Worm (Caenorhabditis elegans) whole organism, young adult: ENCODE data around the gene zyg-9.

Source experiments
- B0035.1 ChIP-seq: sonication (generic microtip); optimal IDR thresholded peaks from 2 replicates; lab custom pipeline; 2016; ENCODE audit warnings: missing genetic modification characterization, mild to moderate bottlenecking, missing compliant biosample characterization, missing genotype, missing genetic modification reagents
- D2030.7 ChIP-seq: fragments of 200-800 bp; sonication (Bioruptor generic); IDR thresholded peaks from 2 replicates; pipeline ENCODE4 v1.3.6; 2022; ENCODE audit warnings: missing genetic modification reagents, missing genetic modification characterization, missing compliant biosample characterization
- F23B12.7 ChIP-seq: sonication (generic microtip); optimal IDR thresholded peaks from 2 replicates; lab custom pipeline; 2017; ENCODE audit warnings: missing genetic modification characterization, mild to moderate bottlenecking, missing compliant biosample characterization, antibody characterized with exemption, moderate library complexity; ENCODE audit not compliant: insufficient read depth
- F33H1.4 ChIP-seq: fragments of 200-800 bp; sonication (Bioruptor generic); IDR thresholded peaks from 2 replicates; pipeline ENCODE4 v1.3.6; 2022; ENCODE audit warnings: missing genetic modification reagents, missing genetic modification characterization, missing compliant biosample characterization
- F39B2.1 ChIP-seq: fragments of 200-800 bp; sonication (Bioruptor generic); IDR thresholded peaks from 2 replicates; pipeline ENCODE4 v1.3.6; 2022; ENCODE audit warnings: missing genetic modification reagents, missing genetic modification characterization, missing compliant biosample characterization
- F57A8.1 ChIP-seq: fragments of 200-800 bp; sonication (Bioruptor generic); optimal IDR thresholded peaks from 2 replicates; lab custom pipeline; 2018; ENCODE audit warnings: mild to moderate bottlenecking, missing genetic modification characterization, moderate library complexity, missing compliant biosample characterization
- Y56A3A.18 ChIP-seq: fragments of 200-800 bp; sonication (Bioruptor generic); IDR thresholded peaks from 2 replicates; pipeline ENCODE4 v1.3.6; 2022; ENCODE audit warnings: missing genetic modification reagents, missing genetic modification characterization, missing compliant biosample characterization
- Y95B8A.8 ChIP-seq: fragments of 200-800 bp; sonication (Bioruptor generic); IDR thresholded peaks from 2 replicates; pipeline ENCODE4 v1.3.6; 2022; ENCODE audit warnings: missing genetic modification reagents, missing genetic modification characterization, missing compliant biosample characterization
- cebp-1 ChIP-seq, 2 experiments: fragments of 200-800 bp in 1 of 2; sonication (Bioruptor generic) in 1 of 2; sonication (generic microtip) in 1 of 2; IDR thresholded peaks in 1 of 2; optimal IDR thresholded peaks in 1 of 2; 2 replicates each; pipeline versions ENCODE4 v1.3.6 to Lab custom; 2017 to 2022; ENCODE audit warnings: missing compliant biosample characterization in 2 of 2, missing genetic modification characterization in 2 of 2, mild to moderate bottlenecking in 1 of 2, missing genetic modification reagents in 1 of 2, moderate library complexity in 1 of 2
- cebp-2 ChIP-seq: fragments of 200-800 bp; sonication (Bioruptor generic); IDR thresholded peaks from 2 replicates; pipeline ENCODE4 v1.3.6; 2022; ENCODE audit warnings: missing genetic modification characterization, missing compliant biosample characterization
- ceh-100 ChIP-seq: fragments of 200-800 bp; sonication (Bioruptor generic); IDR thresholded peaks from 2 replicates; pipeline ENCODE4 v1.3.6; 2022; ENCODE audit warnings: missing genetic modification reagents, missing genetic modification characterization, missing compliant biosample characterization
- ceh-27 ChIP-seq: fragments of 200-800 bp; sonication (Bioruptor generic); optimal IDR thresholded peaks from 2 replicates; lab custom pipeline; 2018; ENCODE audit warnings: mild to moderate bottlenecking, missing genetic modification characterization, moderate library complexity, missing compliant biosample characterization
- ceh-91 ChIP-seq: fragments of 200-800 bp; sonication (Bioruptor generic); IDR thresholded peaks from 2 replicates; pipeline ENCODE4 v1.3.6; 2022; ENCODE audit warnings: missing genetic modification reagents, missing genetic modification characterization, missing compliant biosample characterization
- die-1 ChIP-seq: sonication (generic microtip); optimal IDR thresholded peaks from 2 replicates; lab custom pipeline; 2016; ENCODE audit warnings: missing genotype, mild to moderate bottlenecking, missing genetic modification characterization, missing compliant biosample characterization
- dox-1 ChIP-seq: fragments of 200-800 bp; sonication (Bioruptor generic); IDR thresholded peaks from 2 replicates; pipeline ENCODE4 v1.3.6; 2022; ENCODE audit warnings: missing genetic modification reagents, missing genetic modification characterization, missing compliant biosample characterization
- dpff-1 ChIP-seq: sonication (generic microtip); optimal IDR thresholded peaks from 2 replicates; lab custom pipeline; 2017; ENCODE audit warnings: mild to moderate bottlenecking, missing genetic modification characterization, missing compliant biosample characterization
- dpl-1 ChIP-seq: fragments of 150-350 bp; optimal IDR thresholded peaks from 2 replicates; lab custom pipeline; 2014; ENCODE audit warnings: missing biosample characterization, missing genetic modification reagents, missing genetic modification characterization
- efl-1 ChIP-seq: fragments of 150-350 bp; optimal IDR thresholded peaks from 2 replicates; lab custom pipeline; 2014; ENCODE audit warnings: missing biosample characterization, missing genetic modification reagents, missing genetic modification characterization
- egl-18 ChIP-seq: fragments of 200-800 bp; sonication (Bioruptor generic); IDR thresholded peaks from 2 replicates; pipeline ENCODE4 v1.3.6; 2022; ENCODE audit warnings: missing genetic modification reagents, missing genetic modification characterization, missing compliant biosample characterization
- ets-4 ChIP-seq: fragments of 200-800 bp; sonication (Bioruptor generic); optimal IDR thresholded peaks from 2 replicates; lab custom pipeline; 2018; ENCODE audit warnings: mild to moderate bottlenecking, missing genetic modification characterization, missing compliant biosample characterization
- him-1 ChIP-seq: sonication (generic microtip); optimal IDR thresholded peaks from 2 replicates; lab custom pipeline; 2016; ENCODE audit warnings: missing genotype, missing genetic modification reagents, missing genetic modification characterization, missing compliant biosample characterization
- hlh-12 ChIP-seq: sonication (generic microtip); optimal IDR thresholded peaks from 2 replicates; lab custom pipeline; 2016; ENCODE audit warnings: missing genetic modification characterization, missing compliant biosample characterization
- hmg-1.2 ChIP-seq: fragments of 200-800 bp; sonication (Bioruptor generic); IDR thresholded peaks from 2 replicates; pipeline ENCODE4 v1.3.6; 2022; ENCODE audit warnings: missing genetic modification reagents, missing genetic modification characterization, missing compliant biosample characterization
- hsf-1 ChIP-seq: fragments of 200-800 bp; sonication (Bioruptor generic); IDR thresholded peaks from 2 replicates; pipeline ENCODE4 v1.3.6; 2022; ENCODE audit warnings: missing genetic modification reagents, missing genetic modification characterization, missing compliant biosample characterization
- let-607 ChIP-seq, 2 experiments: fragments of 200-800 bp in 1 of 2; sonication (Bioruptor generic) in 1 of 2; sonication (generic microtip) in 1 of 2; optimal IDR thresholded peaks; 2 replicates each; lab custom pipeline; 2016 to 2018; ENCODE audit warnings: mild to moderate bottlenecking in 2 of 2, missing compliant biosample characterization in 2 of 2, missing genetic modification characterization in 2 of 2, moderate library complexity in 2 of 2, missing genotype in 1 of 2
- lin-40 ChIP-seq: sonication (generic microtip); optimal IDR thresholded peaks from 2 replicates; lab custom pipeline; 2016; ENCODE audit warnings: missing genetic modification characterization, mild to moderate bottlenecking, missing compliant biosample characterization, missing genotype, missing genetic modification reagents
- lir-1 ChIP-seq: fragments of 200-800 bp; sonication (Bioruptor generic); conservative IDR thresholded peaks from 2 replicates; pipeline ENCODE4 v1.3.6; 2022; ENCODE audit warnings: missing genetic modification reagents, missing genetic modification characterization, missing compliant biosample characterization
- lsl-1 ChIP-seq: fragments of 200-800 bp; sonication (Bioruptor generic); optimal IDR thresholded peaks from 2 replicates; lab custom pipeline; 2018; ENCODE audit warnings: mild to moderate bottlenecking, missing genetic modification characterization, moderate library complexity, missing compliant biosample characterization
- madf-10 ChIP-seq: sonication (generic microtip); optimal IDR thresholded peaks from 2 replicates; lab custom pipeline; 2016; ENCODE audit warnings: mild to moderate bottlenecking, missing genetic modification characterization, missing compliant biosample characterization
- madf-6 ChIP-seq: fragments of 200-800 bp; sonication (Bioruptor generic); IDR thresholded peaks from 2 replicates; pipeline ENCODE4 v1.3.6; 2022; ENCODE audit warnings: missing genetic modification reagents, missing genetic modification characterization, missing compliant biosample characterization
- mcd-1 ChIP-seq: fragments of 200-800 bp; sonication (Bioruptor generic); IDR thresholded peaks from 2 replicates; pipeline ENCODE4 v1.3.6; 2022; ENCODE audit warnings: missing genetic modification reagents, missing genetic modification characterization, missing compliant biosample characterization
- mes-4 ChIP-seq: sonication (generic microtip); optimal IDR thresholded peaks from 2 replicates; lab custom pipeline; 2016; ENCODE audit warnings: missing genotype, missing genetic modification characterization, missing compliant biosample characterization
- nfyb-1 ChIP-seq: fragments of 200-800 bp; sonication (Bioruptor generic); IDR thresholded peaks from 2 replicates; pipeline ENCODE4 v1.3.6; 2022; ENCODE audit warnings: missing genetic modification reagents, missing genetic modification characterization, missing compliant biosample characterization
- nhr-179 ChIP-seq: sonication (generic microtip); optimal IDR thresholded peaks from 2 replicates; lab custom pipeline; 2016; ENCODE audit warnings: mild to moderate bottlenecking, missing genetic modification characterization, missing compliant biosample characterization
- nhr-80 ChIP-seq: sonication (generic microtip); optimal IDR thresholded peaks from 2 replicates; lab custom pipeline; 2016; ENCODE audit warnings: missing genetic modification characterization, missing compliant biosample characterization
- nhr-90 ChIP-seq: sonication (generic microtip); optimal IDR thresholded peaks from 2 replicates; lab custom pipeline; 2016; ENCODE audit warnings: missing genotype, mild to moderate bottlenecking, missing genetic modification characterization, missing compliant biosample characterization
- snpc-1.1 ChIP-seq: sonication (generic microtip); optimal IDR thresholded peaks from 2 replicates; lab custom pipeline; 2017; ENCODE audit warnings: missing genetic modification characterization, mild to moderate bottlenecking, missing compliant biosample characterization, antibody characterized with exemption, moderate library complexity, missing genotype, missing genetic modification reagents; ENCODE audit not compliant: insufficient read depth
- snpc-1.3 ChIP-seq: sonication (generic microtip); optimal IDR thresholded peaks from 2 replicates; lab custom pipeline; 2017; ENCODE audit warnings: missing genetic modification characterization, mild to moderate bottlenecking, missing compliant biosample characterization, antibody characterized with exemption, moderate library complexity, missing genotype, missing genetic modification reagents; ENCODE audit not compliant: insufficient read depth
- snpc-4 ChIP-seq, 5 experiments: fragments of 150-350 bp in 1 of 5; sonication (generic microtip) in 4 of 5; optimal IDR thresholded peaks; 2 replicates each; lab custom pipeline; 2014 to 2018; ENCODE audit warnings: missing genetic modification characterization in 5 of 5, missing biosample characterization in 3 of 5, antibody characterized with exemption in 2 of 5, mild to moderate bottlenecking in 2 of 5, missing compliant biosample characterization in 2 of 5, missing genotype in 2 of 5, moderate library complexity in 2 of 5, missing genetic modification reagents in 1 of 5
- sptf-2 ChIP-seq: fragments of 200-800 bp; sonication (Bioruptor generic); optimal IDR thresholded peaks from 2 replicates; lab custom pipeline; 2018; ENCODE audit warnings: mild to moderate bottlenecking, missing genetic modification characterization, missing compliant biosample characterization
- tbp1 ChIP-seq: fragments of 200-800 bp; sonication (Bioruptor generic); optimal IDR thresholded peaks from 2 replicates; lab custom pipeline; 2018; ENCODE audit warnings: mild to moderate bottlenecking, missing genetic modification characterization, missing compliant biosample characterization
- xnd-1 ChIP-seq: sonication (generic microtip); optimal IDR thresholded peaks from 2 replicates; lab custom pipeline; 2016; ENCODE audit warnings: missing genotype, missing genetic modification reagents, missing genetic modification characterization, missing compliant biosample characterization
- ztf-26 ChIP-seq: sonication (generic microtip); optimal IDR thresholded peaks from 2 replicates; lab custom pipeline; 2017; ENCODE audit warnings: missing genetic modification characterization, missing compliant biosample characterization
- ztf-3 ChIP-seq: fragments of 200-800 bp; sonication (Bioruptor generic); optimal IDR thresholded peaks from 2 replicates; lab custom pipeline; 2018; ENCODE audit warnings: mild to moderate bottlenecking, missing genetic modification characterization, missing compliant biosample characterization

zyg-9 gene

ce11 chrII:8441519-8441918 lies 16.1 kb upstream of the zyg-9 start (continued):
- peak; percentile 88 for TF ChIP-seq snpc-1.3 (tag; lab: Kevin White, UChicago)
- TF ChIP-seq ceh-27, result peak; percentile 34
- TF ChIP-seq cebp-2 (GFP tag; lab: Robert Waterston, UW), result 0 out of 2 replicates have a peak, but pooled peaks have one; percentile 84
- TF ChIP-seq him-1, result no peak
- TF ChIP-seq let-607 (tag; optimal IDR thresholded peaks at IDR 0.05; lab: Kevin White, UChicago), result peak; percentile 32 to 36
- TF ChIP-seq F39B2.1 (GFP tag; lab: Robert Waterston, UW), result peak; percentile 23; the same call in 1 of the 2 replicates
- peak; percentile 81 for TF ChIP-seq hsf-1
- peak; percentile 55 for TF ChIP-seq hlh-12 (tag; lab: Kevin White, UChicago)
- peak; percentile 27 for TF ChIP-seq madf-10 (tag; lab: Kevin White, UChicago)
- no peak for TF ChIP-seq ets-4 (GFP tag; lab: Kevin White, UChicago)
- peak; percentile 6 for TF ChIP-seq ztf-3
- TF ChIP-seq nhr-90, result peak; percentile 85
- no peak for TF ChIP-seq lir-1 (GFP tag; lab: Robert Waterston, UW)
- TF ChIP-seq snpc-4 (GFP tag; optimal IDR thresholded peaks at IDR 0.05; lab: Kevin White, UChicago), result peak; percentile 59
- peak in 2 of 4 experiments; percentile 26 to 60 for TF ChIP-seq snpc-4 (tag; optimal IDR thresholded peaks at IDR 0.05; lab: Kevin White, UChicago)
- peak; percentile 97 for TF ChIP-seq die-1
- TF ChIP-seq Y56A3A.18 (GFP tag; lab: Robert Waterston, UW), result peak; percentile 59; the same call in 1 of the 2 replicates

DNA sequence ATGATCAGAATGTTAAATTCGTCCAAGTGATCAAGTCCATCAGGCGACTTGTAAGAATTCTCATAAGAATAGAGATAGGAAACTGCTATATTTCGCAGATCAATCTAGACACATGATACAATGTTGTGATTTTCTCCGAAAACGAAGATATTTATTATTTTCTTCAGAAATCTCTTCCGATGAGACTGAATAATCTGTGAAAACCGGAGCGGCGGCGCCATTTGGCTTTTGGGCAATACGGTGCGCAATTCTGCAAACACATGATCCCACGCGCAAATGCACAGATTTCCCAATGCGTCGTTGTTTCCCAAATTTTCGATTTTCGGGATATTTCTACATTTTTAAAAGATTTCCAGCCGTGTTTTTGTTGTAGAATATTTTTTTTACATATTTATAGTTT lies 15.4 kb upstream of the zyg-9 start:
- TF ChIP-seq sptf-2 (GFP tag; lab: Kevin White, UChicago) (no peak), snpc-1.1 (tag; lab: Kevin White, UChicago) (peak; percentile 22), ceh-91 (GFP tag; lab: Robert Waterston, UW) (0 out of 2 replicates have a peak, but pooled peaks have one; percentile 16), B0035.1 (tag; lab: Kevin White, UChicago) (no peak), Y95B8A.8 (GFP tag; lab: Robert Waterston, UW) (no peak), ztf-26 (tag; lab: Kevin White, UChicago) (peak; percentile 2), nfyb-1 (GFP tag; lab: Robert Waterston, UW) (peak; percentile 17; the same call in 1 of the 2 replicates), ceh-100 (GFP tag; lab: Robert Waterston, UW) (no peak), egl-18 (no peak), mes-4 (no peak), lin-40 (tag; lab: Kevin White, UChicago) (peak; percentile 27), hmg-1.2 (GFP tag; lab: Robert Waterston, UW) (peak; percentile 28; the same call in 1 of the 2 replicates), snpc-4 (GFP tag; optimal IDR thresholded peaks at IDR 0.05; lab: Kevin White, UChicago) (no peak), snpc-4 (tag; optimal IDR thresholded peaks at IDR 0.05; lab: Kevin White, UChicago) (peak in 1 of 4 experiments; percentile 16), lsl-1 (peak; percentile 67), tbp1 (GFP tag; lab: Kevin White, UChicago) (peak; percentile 38), nhr-90 (no peak), efl-1 (GFP tag; lab: Kevin White, UChicago) (peak; percentile 40), dpl-1 (peak; percentile 9), hsf-1 (0 out of 2 replicates have a peak, but pooled peaks have one; percentile 9), nhr-80 (tag; lab: Kevin White, UChicago) (no peak), F57A8.1 (GFP tag; lab: Kevin White, UChicago) (no peak), F33H1.4 (peak; percentile 42; the same call in 1 of the 2 replicates), snpc-1.3 (tag; lab: Kevin White, UChicago) (no peak), nhr-179 (tag; lab: Kevin White, UChicago) (no peak), D2030.7 (GFP tag; lab: Robert Waterston, UW) (0 out of 2 replicates have a peak, but pooled peaks have one; percentile 17), xnd-1 (tag; lab: Kevin White, UChicago) (peak; percentile 5), cebp-2 (GFP tag; lab: Robert Waterston, UW) (no peak), F23B12.7 (peak; percentile 48), madf-6 (GFP tag; lab: Robert Waterston, UW) (peak; percentile 70; the same call in 1 of the 2 replicates), dpff-1 (tag; lab: Kevin White, UChicago) (no peak), mcd-1 (GFP tag; lab: Robert Waterston, UW) (peak; percentile 49), dox-1 (GFP tag; lab: Robert Waterston, UW) (peak; percentile 57; the same call in 1 of the 2 replicates), ceh-27 (no peak), cebp-1 (GFP tag; IDR thresholded peaks at IDR 0.05; lab: Robert Waterston, UW) (peak; percentile 30; the same call in 1 of the 2 replicates), cebp-1 (tag; optimal IDR thresholded peaks at IDR 0.05; lab: Kevin White, UChicago) (peak; percentile 80)
